Fruit fly (Drosophila melanogaster) whole organism, embryonic: ENCODE results near the gene CG13364.

Experiments used
- Blimp-1 ChIP-seq: fragments of 200-800 bp; sonication (Bioruptor generic); optimal IDR thresholded peaks from 3 replicates; lab custom pipeline; 2018; ENCODE audit warnings: missing biosample characterization, missing genetic modification characterization, mild to moderate bottlenecking, moderate library complexity, missing genetic modification reagents
- CG10321 ChIP-seq: fragments of 200-800 bp; sonication (Bioruptor generic); IDR thresholded peaks from 2 replicates; pipeline ENCODE4 v1.3.6; 2022; ENCODE audit warnings: missing biosample characterization, missing genetic modification characterization
- CG10979 ChIP-seq: fragments of 200-800 bp; sonication (Bioruptor generic); optimal IDR thresholded peaks from 2 replicates; lab custom pipeline; 2018; ENCODE audit warnings: missing biosample characterization, mild to moderate bottlenecking, missing genetic modification characterization, moderate library complexity
- CG11085 ChIP-seq: fragments of 200-800 bp; sonication (Bioruptor generic); IDR thresholded peaks from 2 replicates; pipeline ENCODE4 v1.3.6; 2022; ENCODE audit warnings: missing biosample characterization, missing genetic modification characterization
- CG11560 ChIP-seq: fragments of 200-800 bp; sonication (Bioruptor generic); IDR thresholded peaks from 3 replicates; pipeline ENCODE4 v1.3.6; 2022; ENCODE audit warnings: missing biosample characterization, missing genetic modification characterization
- CG1233 ChIP-seq: fragments of 200-800 bp; sonication (Bioruptor generic); optimal IDR thresholded peaks from 4 replicates; lab custom pipeline; 2018; ENCODE audit warnings: missing biosample characterization, mild to moderate bottlenecking, missing genetic modification characterization
- CG14860 ChIP-seq: fragments of 200-800 bp; sonication (Bioruptor generic); IDR thresholded peaks from 3 replicates; pipeline ENCODE4 v1.3.6; 2022; ENCODE audit warnings: missing biosample characterization, missing genetic modification characterization; ENCODE audit not compliant: partially characterized antibody
- CG14965 ChIP-seq: fragments of 200-800 bp; sonication (Bioruptor generic); optimal IDR thresholded peaks from 2 replicates; lab custom pipeline; 2016; ENCODE audit warnings: missing biosample characterization, missing genetic modification characterization, borderline replicate concordance
- CG15479 ChIP-seq: fragments of 200-800 bp; sonication (Bioruptor generic); optimal IDR thresholded peaks from 3 replicates; lab custom pipeline; 2019; ENCODE audit warnings: missing biosample characterization, mild to moderate bottlenecking, missing genetic modification characterization, moderate library complexity
- CG17186 ChIP-seq: fragments of 200-800 bp; sonication (Bioruptor generic); optimal IDR thresholded peaks from 3 replicates; lab custom pipeline; 2017; ENCODE audit warnings: missing biosample characterization, missing genetic modification reagents, missing genetic modification characterization
- CG18262 ChIP-seq: fragments of 200-800 bp; optimal IDR thresholded peaks from 3 replicates; lab custom pipeline; 2019; ENCODE audit warnings: missing biosample characterization, mild to moderate bottlenecking, missing genetic modification characterization, moderate library complexity
- CG6689 ChIP-seq: fragments of 200-800 bp; sonication (Bioruptor generic); IDR thresholded peaks from 2 replicates; pipeline ENCODE4 v1.3.6; 2022; ENCODE audit warnings: missing biosample characterization, missing genetic modification characterization
- CG7786 ChIP-seq: fragments of 200-800 bp; sonication (Bioruptor generic); optimal IDR thresholded peaks from 2 replicates; lab custom pipeline; 2016; ENCODE audit warnings: missing biosample characterization, missing genetic modification characterization
- CG8944 ChIP-seq: fragments of 200-800 bp; sonication (Bioruptor generic); optimal IDR thresholded peaks from 3 replicates; lab custom pipeline; 2016; ENCODE audit warnings: missing biosample characterization, missing genetic modification characterization
- CHES-1-like ChIP-seq: fragments of 200-800 bp; sonication (Bioruptor generic); optimal IDR thresholded peaks from 2 replicates; lab custom pipeline; 2016; ENCODE audit warnings: missing biosample characterization, missing genetic modification characterization
- Camta ChIP-seq: fragments of 200-800 bp; sonication (Bioruptor generic); optimal IDR thresholded peaks from 2 replicates; lab custom pipeline; 2016; ENCODE audit warnings: missing biosample characterization, missing genetic modification characterization
- Deaf1 ChIP-seq: fragments of 200-800 bp; optimal IDR thresholded peaks from 3 replicates; lab custom pipeline; 2019; ENCODE audit warnings: missing biosample characterization, mild to moderate bottlenecking, missing genetic modification characterization, moderate library complexity
- Doc2 ChIP-seq: fragments of 200-800 bp; sonication (Bioruptor generic); IDR thresholded peaks from 2 replicates; pipeline ENCODE4 v1.3.6; 2022; ENCODE audit warnings: missing biosample characterization, missing genetic modification characterization
- Doc3 ChIP-seq: fragments of 200-800 bp; sonication (Bioruptor generic); IDR thresholded peaks from 3 replicates; pipeline ENCODE4 v1.3.6; 2022; ENCODE audit warnings: missing biosample characterization, missing genetic modification characterization; ENCODE audit not compliant: partially characterized antibody
- Dref ChIP-seq: fragments of 200-800 bp; sonication (Bioruptor generic); IDR thresholded peaks from 2 replicates; pipeline ENCODE4 v1.3.6; 2022; ENCODE audit warnings: missing biosample characterization, missing genetic modification characterization
- E2f1 ChIP-seq: fragments of 200-800 bp; sonication (Bioruptor generic); IDR thresholded peaks from 2 replicates; pipeline ENCODE4 v1.3.6; 2022; ENCODE audit warnings: missing biosample characterization, missing genetic modification characterization
- ERR ChIP-seq: fragments of 200-800 bp; sonication (Bioruptor generic); optimal IDR thresholded peaks from 2 replicates; lab custom pipeline; 2016; ENCODE audit warnings: missing biosample characterization, missing genetic modification characterization
- Fer1 ChIP-seq: fragments of 200-800 bp; sonication (Bioruptor generic); optimal IDR thresholded peaks from 2 replicates; lab custom pipeline; 2017; ENCODE audit warnings: missing biosample characterization, mild to moderate bottlenecking, missing genetic modification characterization
- Gsc ChIP-seq: fragments of 200-800 bp; sonication (Bioruptor generic); IDR thresholded peaks from 2 replicates; pipeline ENCODE4 v1.3.6; 2022; ENCODE audit warnings: missing biosample characterization, missing genetic modification characterization
- Hey ChIP-seq: fragments of 200-800 bp; sonication (Bioruptor generic); optimal IDR thresholded peaks from 3 replicates; lab custom pipeline; 2018; ENCODE audit warnings: missing biosample characterization, mild to moderate bottlenecking, missing genetic modification characterization
- Hr78 ChIP-seq, 2 experiments: fragments of 200-800 bp in 1 of 2; fragments of >200 bp in 1 of 2; sonication (Bioruptor generic) in 1 of 2; optimal IDR thresholded peaks; 2 replicates each; lab custom pipeline; 2017 to 2019; ENCODE audit warnings: missing biosample characterization in 2 of 2, missing genetic modification characterization in 2 of 2, mild to moderate bottlenecking in 1 of 2, moderate library complexity in 1 of 2
- Optix ChIP-seq: fragments of 200-800 bp; sonication (Bioruptor generic); IDR thresholded peaks from 3 replicates; pipeline ENCODE4 v1.3.6; 2022; ENCODE audit warnings: missing biosample characterization, missing genetic modification characterization
- Tbp ChIP-seq: fragments of >200 bp; optimal IDR thresholded peaks from 2 replicates; lab custom pipeline; 2018; ENCODE audit warnings: missing biosample characterization, missing genetic modification characterization
- cad ChIP-seq: fragments of >200 bp; optimal IDR thresholded peaks from 2 replicates; lab custom pipeline; 2017; ENCODE audit warnings: missing biosample characterization, missing genetic modification characterization
- cato ChIP-seq: fragments of 200-800 bp; sonication (Bioruptor generic); optimal IDR thresholded peaks from 2 replicates; lab custom pipeline; 2016; ENCODE audit warnings: missing biosample characterization, missing genetic modification characterization, borderline replicate concordance
- caup ChIP-seq: fragments of 200-800 bp; sonication (Bioruptor generic); optimal IDR thresholded peaks from 3 replicates; lab custom pipeline; 2017; ENCODE audit warnings: missing biosample characterization, mild to moderate bottlenecking, missing genetic modification characterization, moderate library complexity; ENCODE audit not compliant: severe bottlenecking
- chm ChIP-seq: fragments of 200-800 bp; sonication (Bioruptor generic); IDR thresholded peaks from 2 replicates; pipeline ENCODE4 v1.3.6; 2022; ENCODE audit warnings: missing biosample characterization, missing genetic modification characterization
- dati ChIP-seq: fragments of 200-800 bp; sonication (Bioruptor generic); IDR thresholded peaks from 2 replicates; pipeline ENCODE4 v1.3.6; 2022; ENCODE audit warnings: missing biosample characterization, missing genetic modification characterization
- dm ChIP-seq: fragments of 200-800 bp; sonication (Bioruptor generic); optimal IDR thresholded peaks from 3 replicates; lab custom pipeline; 2016; ENCODE audit warnings: missing biosample characterization, missing genetic modification characterization
- esg ChIP-seq: fragments of 200-800 bp; sonication (Bioruptor generic); conservative IDR thresholded peaks from 2 replicates; pipeline ENCODE4 v1.3.6; 2022; ENCODE audit warnings: missing biosample characterization, missing genetic modification characterization
- eyg ChIP-seq: fragments of 200-800 bp; sonication (Bioruptor generic); optimal IDR thresholded peaks from 3 replicates; lab custom pipeline; 2016; ENCODE audit warnings: missing biosample characterization, missing genetic modification characterization
- grau ChIP-seq: fragments of 200-800 bp; optimal IDR thresholded peaks from 3 replicates; lab custom pipeline; 2019; ENCODE audit warnings: missing biosample characterization, mild to moderate bottlenecking, missing genetic modification characterization, moderate library complexity
- gro ChIP-seq: fragments of 200-800 bp; sonication (Bioruptor generic); optimal IDR thresholded peaks from 2 replicates; lab custom pipeline; 2016; ENCODE audit warnings: missing biosample characterization, missing genetic modification characterization
- gsb-n ChIP-seq: fragments of 200-800 bp; sonication (Bioruptor generic); optimal IDR thresholded peaks from 3 replicates; lab custom pipeline; 2018; ENCODE audit warnings: missing biosample characterization, mild to moderate bottlenecking, missing genetic modification characterization
- h ChIP-seq: fragments of >200 bp; optimal IDR thresholded peaks from 2 replicates; lab custom pipeline; 2017
- hb ChIP-seq: fragments of 200-800 bp; sonication (Bioruptor generic); IDR thresholded peaks from 3 replicates; pipeline ENCODE4 v1.3.6; 2022; ENCODE audit warnings: missing biosample characterization, missing genetic modification characterization; ENCODE audit not compliant: partially characterized antibody
- kah ChIP-seq: fragments of 200-800 bp; sonication (Bioruptor generic); optimal IDR thresholded peaks from 2 replicates; lab custom pipeline; 2018; ENCODE audit warnings: missing biosample characterization, mild to moderate bottlenecking, missing genetic modification characterization
- nerfin-1 ChIP-seq: fragments of 200-800 bp; sonication (Bioruptor generic); optimal IDR thresholded peaks from 3 replicates; lab custom pipeline; 2019; ENCODE audit warnings: missing biosample characterization, mild to moderate bottlenecking, missing genetic modification characterization, moderate library complexity
- oc ChIP-seq: fragments of 200-800 bp; sonication (Bioruptor generic); optimal IDR thresholded peaks from 2 replicates; lab custom pipeline; 2018; ENCODE audit warnings: missing biosample characterization, mild to moderate bottlenecking, missing genetic modification characterization, moderate library complexity
- ro ChIP-seq: fragments of 200-800 bp; sonication (Bioruptor generic); IDR thresholded peaks from 2 replicates; pipeline ENCODE4 v1.3.6; 2022; ENCODE audit warnings: missing biosample characterization, missing genetic modification characterization
- seq ChIP-seq: fragments of 200-800 bp; sonication (Bioruptor generic); IDR thresholded peaks from 2 replicates; pipeline ENCODE4 v1.3.6; 2022; ENCODE audit warnings: missing biosample characterization, missing genetic modification characterization
- sna ChIP-seq: fragments of 200-800 bp; sonication (Bioruptor generic); IDR thresholded peaks from 2 replicates; pipeline ENCODE4 v1.3.6; 2022; ENCODE audit warnings: missing biosample characterization, missing genetic modification characterization; ENCODE audit not compliant: partially characterized antibody
- tio ChIP-seq: fragments of 200-800 bp; sonication (Bioruptor generic); optimal IDR thresholded peaks from 2 replicates; lab custom pipeline; 2017; ENCODE audit warnings: missing biosample characterization, missing genetic modification characterization, inconsistent platforms
- unpg ChIP-seq: fragments of 200-800 bp; sonication (Bioruptor generic); optimal IDR thresholded peaks from 3 replicates; lab custom pipeline; 2018; ENCODE audit warnings: missing biosample characterization, mild to moderate bottlenecking, missing genetic modification characterization, moderate library complexity
- wor ChIP-seq: fragments of 200-800 bp; sonication (Bioruptor generic); IDR thresholded peaks from 2 replicates; pipeline ENCODE4 v1.3.6; 2022; ENCODE audit warnings: missing biosample characterization, missing genetic modification characterization

CG13364 gene

dm6 chrX:635495-636142, 10.6 kb upstream of the CG13364 start, which contains the start of gene Dredd (continued):
- no peak for TF ChIP-seq tio
- no peak for TF ChIP-seq chm (GFP tag; lab: Robert Waterston, UW)
- TF ChIP-seq Doc3 (GFP tag; lab: Robert Waterston, UW) = peak; percentile 80
- peak; percentile 17 for TF ChIP-seq dm (GFP tag; lab: Kevin White, UChicago)
- TF ChIP-seq Hr78 (GFP tag; optimal IDR thresholded peaks at IDR 0.05; lab: Kevin White, UChicago) = no peak
- no peak for TF ChIP-seq Camta (GFP tag; lab: Kevin White, UChicago)
- TF ChIP-seq CHES-1-like = no peak
- no peak for TF ChIP-seq CG11085
- no peak for TF ChIP-seq ERR
- peak; percentile 24 for TF ChIP-seq CG1233
- TF ChIP-seq CG18262 (tag; lab: Kevin White, UChicago) = no peak
- TF ChIP-seq eyg (GFP tag; lab: Kevin White, UChicago) = no peak
- no peak for TF ChIP-seq unpg
- TF ChIP-seq CG10321 (GFP tag; lab: Robert Waterston, UW) = peak; percentile 89
- no peak for TF ChIP-seq CG14965 (GFP tag; lab: Kevin White, UChicago)
- TF ChIP-seq seq (GFP tag; lab: Robert Waterston, UW) = no peak
- TF ChIP-seq caup (GFP tag; lab: Kevin White, UChicago) = no peak
- TF ChIP-seq hb = peak; percentile 83
- no peak for TF ChIP-seq dati (GFP tag; lab: Robert Waterston, UW)
- no peak for TF ChIP-seq nerfin-1 (tag; lab: Kevin White, UChicago)
- no peak for TF ChIP-seq Gsc (GFP tag; lab: Robert Waterston, UW)
- no peak for TF ChIP-seq h (lab: Kevin White, UChicago)
- TF ChIP-seq CG6689 (GFP tag; lab: Robert Waterston, UW) = no peak
- TF ChIP-seq Fer1 = no peak
- TF ChIP-seq kah = no peak
- no peak for TF ChIP-seq Tbp (GFP tag; lab: Kevin White, UChicago)
- TF ChIP-seq wor (GFP tag; lab: Robert Waterston, UW) = no peak
- TF ChIP-seq CG8944 (GFP tag; lab: Kevin White, UChicago) = no peak
- TF ChIP-seq CG15479 (GFP tag; lab: Kevin White, UChicago) = no peak
- TF ChIP-seq gsb-n (tag; lab: Kevin White, UChicago) = no peak

dm6 chrX:629239-629821, 4.3 kb upstream of the CG13364 start, which contains the start of the genes RpL36 and Mybbp1A:
Gene RpL36, minus strand, starts transcription at chrX:629483.
Gene Mybbp1A, plus strand, starts transcription at chrX:629773.
- TF ChIP-seq esg (no peak), ro (GFP tag; lab: Robert Waterston, UW) (no peak; the same call in 1 of the 2 replicates), cad (GFP tag; lab: Kevin White, UChicago) (no peak), Dref (GFP tag; lab: Robert Waterston, UW) (peak; percentile 91), sna (peak; percentile 86), Hey (no peak), E2f1 (GFP tag; lab: Robert Waterston, UW) (peak; percentile 57; the same call in 1 of the 2 replicates), grau (tag; lab: Kevin White, UChicago) (peak; percentile 62), Doc2 (GFP tag; lab: Robert Waterston, UW) (no peak), CG10979 (tag; lab: Kevin White, UChicago) (peak; percentile 51), CG7786 (GFP tag; lab: Kevin White, UChicago) (peak; percentile 70), Deaf1 (tag; lab: Kevin White, UChicago) (no peak), CG11560 (tag; lab: Robert Waterston, UW) (peak; percentile 42; the same call in 1 of the 3 replicates), CG6689 (GFP tag; lab: Robert Waterston, UW) (peak; percentile 48; the same call in 1 of the 2 replicates), h (lab: Kevin White, UChicago) (no peak), gro (GFP tag; lab: Kevin White, UChicago) (peak; percentile 83), cato (peak; percentile 39), Optix (GFP tag; lab: Robert Waterston, UW) (peak; percentile 58; the same call in 2 of the 3 replicates), CG14860 (peak; percentile 89), CG17186 (GFP tag; lab: Kevin White, UChicago) (peak; percentile 95), Blimp-1 (GFP tag; lab: Kevin White, UChicago) (no peak), oc (tag; lab: Kevin White, UChicago) (no peak)
